Fruit fly (Drosophila melanogaster) whole organism, adult: ENCODE data around the gene kibra.

Experiments
- CG11617 ChIP-seq: fragments of 200-800 bp; sonication (Bioruptor generic); optimal IDR thresholded peaks from 2 replicates; lab custom pipeline; 2017; ENCODE audit warnings: mild to moderate bottlenecking, missing biosample characterization, missing genetic modification reagents, missing genetic modification characterization
- CG12768 ChIP-seq: fragments of 200-800 bp; sonication (Bioruptor generic); optimal IDR thresholded peaks from 2 replicates; lab custom pipeline; 2017; ENCODE audit warnings: missing biosample characterization, missing genetic modification characterization, mild to moderate bottlenecking, moderate library complexity, missing genetic modification reagents
- CG14711 ChIP-seq: fragments of 200-800 bp; sonication (Bioruptor generic); optimal IDR thresholded peaks from 2 replicates; lab custom pipeline; 2018; ENCODE audit warnings: missing biosample characterization, mild to moderate bottlenecking, missing genetic modification characterization, moderate library complexity
- CG1620 ChIP-seq: fragments of 200-800 bp; sonication (Bioruptor generic); optimal IDR thresholded peaks from 2 replicates; lab custom pipeline; 2016; ENCODE audit warnings: missing biosample characterization, missing genetic modification characterization
- CG33017 ChIP-seq: fragments of 200-800 bp; sonication (Bioruptor generic); optimal IDR thresholded peaks from 2 replicates; lab custom pipeline; 2018; ENCODE audit warnings: missing biosample characterization, mild to moderate bottlenecking, missing genetic modification characterization, moderate library complexity
- CG5204 ChIP-seq: fragments of 200-800 bp; sonication (Bioruptor generic); optimal IDR thresholded peaks from 2 replicates; lab custom pipeline; 2016; ENCODE audit warnings: missing biosample characterization, missing genetic modification characterization
- CG7045 ChIP-seq: fragments of 200-800 bp; sonication (Bioruptor generic); optimal IDR thresholded peaks from 2 replicates; lab custom pipeline; 2017; ENCODE audit warnings: missing biosample characterization, mild to moderate bottlenecking, missing genetic modification characterization
- CG7101 ChIP-seq: fragments of 200-800 bp; sonication (Bioruptor generic); optimal IDR thresholded peaks from 2 replicates; lab custom pipeline; 2018; ENCODE audit warnings: missing biosample characterization, mild to moderate bottlenecking, missing genetic modification characterization, moderate library complexity
- Clk ChIP-seq: fragments of 200-800 bp; sonication (Bioruptor generic); optimal IDR thresholded peaks from 2 replicates; lab custom pipeline; 2017; ENCODE audit warnings: missing biosample characterization, missing genetic modification characterization
- Crg-1 ChIP-seq: fragments of 200-800 bp; sonication (Bioruptor generic); optimal IDR thresholded peaks from 2 replicates; lab custom pipeline; 2016; ENCODE audit warnings: missing biosample characterization, missing genetic modification characterization
- Hr96 ChIP-seq: fragments of 200-800 bp; sonication (Bioruptor generic); optimal IDR thresholded peaks from 2 replicates; lab custom pipeline; 2016; ENCODE audit warnings: missing biosample characterization, missing genetic modification characterization
- Mnt ChIP-seq: fragments of 200-800 bp; sonication (Bioruptor generic); optimal IDR thresholded peaks from 2 replicates; lab custom pipeline; 2016; ENCODE audit warnings: missing biosample characterization, mild to moderate bottlenecking, missing genetic modification characterization
- bab1 ChIP-seq: fragments of 200-800 bp; sonication (Bioruptor generic); optimal IDR thresholded peaks from 3 replicates; lab custom pipeline; 2019; ENCODE audit warnings: missing biosample characterization, mild to moderate bottlenecking, missing genetic modification characterization, moderate library complexity
- cic ChIP-seq: fragments of 200-800 bp; sonication (Bioruptor generic); optimal IDR thresholded peaks from 2 replicates; lab custom pipeline; 2017; ENCODE audit warnings: missing biosample characterization, mild to moderate bottlenecking, missing genetic modification characterization, moderate library complexity
- cnc ChIP-seq, 2 experiments: fragments of >200 bp; optimal IDR thresholded peaks; 2 replicates each; lab custom pipeline; 2017
- kay ChIP-seq: fragments of 200-800 bp; sonication (Bioruptor generic); peaks from one replicate; lab custom pipeline; 2016; ENCODE audit warnings: missing biosample characterization, missing genetic modification characterization, borderline replicate concordance
- ovo ChIP-seq: fragments of 200-800 bp; sonication (Bioruptor generic); optimal IDR thresholded peaks from 2 replicates; lab custom pipeline; 2016; ENCODE audit warnings: missing biosample characterization, missing genetic modification characterization
- pad ChIP-seq: fragments of 200-800 bp; sonication (Bioruptor generic); optimal IDR thresholded peaks from 3 replicates; lab custom pipeline; 2017; ENCODE audit warnings: missing biosample characterization, missing genetic modification characterization, mild to moderate bottlenecking, moderate library complexity, missing genetic modification reagents
- tj ChIP-seq: fragments of 200-800 bp; sonication (Bioruptor generic); optimal IDR thresholded peaks from 3 replicates; lab custom pipeline; 2017; ENCODE audit warnings: missing biosample characterization, mild to moderate bottlenecking, missing genetic modification characterization, moderate library complexity
- toe ChIP-seq: fragments of 200-800 bp; sonication (Bioruptor generic); optimal IDR thresholded peaks from 2 replicates; lab custom pipeline; 2016; ENCODE audit warnings: missing biosample characterization, missing genetic modification characterization

Gene kibra

dm6 chr3R:14733937-14734336 is 9.9 kb upstream of the kibra start:
- TF ChIP-seq Hr96 (GFP tag; lab: Kevin White, UChicago) (no peak), kay (GFP tag; lab: Kevin White, UChicago) (peak; percentile 92)

dm6 chr3R:14733425-14733824 is 9.4 kb upstream of the kibra start:
- TF ChIP-seq kay (GFP tag; lab: Kevin White, UChicago), result no peak

dm6 chr3R:14731781-14732100 is 7.7 kb upstream of the kibra start:
- TF ChIP-seq tj (GFP tag; lab: Kevin White, UChicago), result peak; percentile 79
- TF ChIP-seq Mnt (GFP tag; lab: Kevin White, UChicago), result no peak
- no peak for TF ChIP-seq kay (GFP tag; lab: Kevin White, UChicago)
- TF ChIP-seq CG11617 (GFP tag; lab: Kevin White, UChicago), result peak; percentile 13

dm6 chr3R:14731061-14731780 is 7.2 kb upstream of the kibra start, which contains the start of gene CG7530:
CG7530 (minus strand) TSS chr3R:14731509.
- TF ChIP-seq CG11617 (GFP tag; lab: Kevin White, UChicago) (no peak), ovo (no peak), tj (GFP tag; lab: Kevin White, UChicago) (peak; percentile 90), Hr96 (GFP tag; lab: Kevin White, UChicago) (peak; percentile 40), Mnt (GFP tag; lab: Kevin White, UChicago) (peak; percentile 61), CG12768 (GFP tag; lab: Kevin White, UChicago) (peak; percentile 3), pad (no peak), CG5204 (GFP tag; lab: Kevin White, UChicago) (no peak), CG14711 (tag; lab: Kevin White, UChicago) (no peak), bab1 (GFP tag; lab: Kevin White, UChicago) (peak; percentile 53), CG7045 (peak; percentile 13), kay (GFP tag; lab: Kevin White, UChicago) (peak; percentile 85), CG33017 (tag; lab: Kevin White, UChicago) (peak; percentile 10), cic (GFP tag; lab: Kevin White, UChicago) (peak; percentile 66), toe (peak; percentile 1)

dm6 chr3R:14730595-14730994 is 6.5 kb upstream of the kibra start:
- TF ChIP-seq CG33017 (tag; lab: Kevin White, UChicago) (no peak), ovo (no peak), tj (GFP tag; lab: Kevin White, UChicago) (peak; percentile 25), Crg-1 (GFP tag; lab: Kevin White, UChicago) (no peak)

- TF ChIP-seq CG1620 (no peak), ovo (no peak), CG33017 (tag; lab: Kevin White, UChicago) (peak; percentile 8), Mnt (GFP tag; lab: Kevin White, UChicago) (no peak), CG5204 (GFP tag; lab: Kevin White, UChicago) (no peak), Clk (GFP tag; lab: Kevin White, UChicago) (no peak), CG7101 (tag; lab: Kevin White, UChicago) (peak; percentile 33), cnc (optimal IDR thresholded peaks at IDR 0.05; lab: Kevin White, UChicago) (peak in 1 of 2 experiments; percentile 41), CG11617 (GFP tag; lab: Kevin White, UChicago) (no peak), tj (GFP tag; lab: Kevin White, UChicago) (no peak), CG12768 (GFP tag; lab: Kevin White, UChicago) (no peak), bab1 (GFP tag; lab: Kevin White, UChicago) (no peak), kay (GFP tag; lab: Kevin White, UChicago) (peak; percentile 7), CG14711 (tag; lab: Kevin White, UChicago) (peak; percentile 32), toe (no peak), pad (no peak), cic (GFP tag; lab: Kevin White, UChicago) (no peak), Crg-1 (GFP tag; lab: Kevin White, UChicago) (no peak), Hr96 (GFP tag; lab: Kevin White, UChicago) (no peak), CG7045 (no peak)
These were observed 5.8 kb upstream of the kibra start for dm6 chr3R:14729686-14730493.
